Fruit fly (Drosophila melanogaster): ENCODE data around the gene CG43725.

The CG43725 gene

dm6 chr2L:11039548-11040144 is 35.7 kb upstream of the CG43725 start (continued):
- TF ChIP-seq CG17328 (GFP tag; IDR thresholded peaks at IDR 0.05) (no peak), disco-r (GFP tag; optimal IDR thresholded peaks at IDR 0.05) (no peak), CG2712 (tag; optimal IDR thresholded peaks at IDR 0.05) (no peak), pho (GFP tag; optimal IDR thresholded peaks at IDR 0.05) (no peak), ato (GFP tag; IDR thresholded peaks at IDR 0.05; ENCODE audit: partially characterized antibody) (no peak), HLH54F (GFP tag; optimal IDR thresholded peaks at IDR 0.05) (no peak), CG8765 (GFP tag; IDR thresholded peaks at IDR 0.05) (no peak), CG30431 (GFP tag; optimal IDR thresholded peaks at IDR 0.05) (no peak), CG9609 (GFP tag; optimal IDR thresholded peaks at IDR 0.05) (no peak), pnt (GFP tag; optimal IDR thresholded peaks at IDR 0.05) (no peak), croc (GFP tag; conservative IDR thresholded peaks at IDR 0.05) (no peak), Bteb2 (GFP tag; optimal IDR thresholded peaks at IDR 0.05) (no peak), Dip2 (GFP tag; IDR thresholded peaks at IDR 0.05) (no peak), odd (GFP tag; optimal IDR thresholded peaks at IDR 0.05) (no peak), D19A (tag; optimal IDR thresholded peaks at IDR 0.05) (peak; percentile 48), repo (GFP tag; optimal IDR thresholded peaks at IDR 0.05) (no peak), Hmr (GFP tag; optimal IDR thresholded peaks at IDR 0.05) (peak; percentile 22), knrl (GFP tag; IDR thresholded peaks at IDR 0.05; ENCODE audit: partially characterized antibody) (no peak), zen (tag; optimal IDR thresholded peaks at IDR 0.05) (no peak), az2 (GFP tag; optimal IDR thresholded peaks at IDR 0.05) (no peak), CG12391 (tag; optimal IDR thresholded peaks at IDR 0.05) (no peak), CrebB (tag; optimal IDR thresholded peaks at IDR 0.05) (peak; percentile 21), trh (GFP tag; optimal IDR thresholded peaks at IDR 0.05) (no peak), slou (GFP tag; optimal IDR thresholded peaks at IDR 0.05) (no peak), trem (tag; optimal IDR thresholded peaks at IDR 0.05) (no peak), CG12659 (GFP tag; optimal IDR thresholded peaks at IDR 0.05) (no peak), CG4424 (GFP tag; optimal IDR thresholded peaks at IDR 0.05) (no peak), Doc2 (GFP tag; IDR thresholded peaks at IDR 0.05) (no peak), pfk (GFP tag; optimal IDR thresholded peaks at IDR 0.05) (no peak), Awh (GFP tag; IDR thresholded peaks at IDR 0.05) (no peak), CG10274 (GFP tag; optimal IDR thresholded peaks at IDR 0.05) (peak; percentile 70), phol (tag; optimal IDR thresholded peaks at IDR 0.05) (no peak), CG7271 (tag; optimal IDR thresholded peaks at IDR 0.05) (no peak), Fer1 (GFP tag; optimal IDR thresholded peaks at IDR 0.05) (no peak), her (GFP tag; optimal IDR thresholded peaks at IDR 0.05) (no peak), Taf1 (GFP tag; IDR thresholded peaks at IDR 0.05) (no peak), fu2 (GFP tag; optimal IDR thresholded peaks at IDR 0.05) (no peak), Sry-δ (GFP tag; optimal IDR thresholded peaks at IDR 0.05) (no peak), CG17829 (tag; optimal IDR thresholded peaks at IDR 0.05) (no peak), sens (GFP tag) (no peak), HLH3B (GFP tag; IDR thresholded peaks at IDR 0.05) (no peak), cwo (GFP tag; optimal IDR thresholded peaks at IDR 0.05) (peak; percentile 80), CG1233 (GFP tag; optimal IDR thresholded peaks at IDR 0.05) (no peak), bcd (GFP tag; optimal IDR thresholded peaks at IDR 0.05) (no peak), tgo (GFP tag; IDR thresholded peaks at IDR 0.05) (no peak), kni (GFP tag; optimal IDR thresholded peaks at IDR 0.05) (peak; percentile 31), CG18764 (GFP tag; optimal IDR thresholded peaks at IDR 0.05) (no peak), chm (GFP tag; IDR thresholded peaks at IDR 0.05) (peak; percentile 30; the same call in 1 of the 2 replicates), Hr3 (GFP tag; optimal IDR thresholded peaks at IDR 0.05) (no peak), Dip3 (GFP tag; optimal IDR thresholded peaks at IDR 0.05) (no peak), Hr78 (GFP tag; optimal IDR thresholded peaks at IDR 0.05) (peak in 1 of 2 experiments; percentile 90)
